Worm (Caenorhabditis elegans) whole organism, late embryonic: Measurements from ENCODE around the gene nas-22.
"Not testable (repeated sequence)": the region's sequence is repeated elsewhere in the genome, so short reads cannot be mapped to it uniquely, and the experiment has no call there.

ENCODE experiments used
- F13H6.1 ChIP-seq: sonication (generic microtip); optimal IDR thresholded peaks from 2 replicates; lab custom pipeline; 2016; ENCODE audit warnings: missing genetic modification characterization, missing compliant biosample characterization
- K02D7.2 ChIP-seq: sonication (generic microtip); optimal IDR thresholded peaks from 2 replicates; lab custom pipeline; 2017; ENCODE audit warnings: mild to moderate bottlenecking, missing genetic modification characterization, missing compliant biosample characterization
- T23F11.4 ChIP-seq: fragments of 200-800 bp; sonication (Bioruptor generic); optimal IDR thresholded peaks from 2 replicates; lab custom pipeline; 2018; ENCODE audit warnings: mild to moderate bottlenecking, missing genetic modification characterization, missing compliant biosample characterization
- ama-1 ChIP-seq: fragments of 150-350 bp; optimal IDR thresholded peaks from 2 replicates; lab custom pipeline; 2014
- ceh-45 ChIP-seq: fragments of 200-800 bp; sonication (Bioruptor generic); IDR thresholded peaks from 2 replicates; pipeline ENCODE4 v1.3.6; 2022; ENCODE audit warnings: missing genetic modification reagents, missing genetic modification characterization, missing compliant biosample characterization
- dmd-4 ChIP-seq: sonication (generic microtip); optimal IDR thresholded peaks from 2 replicates; lab custom pipeline; 2016; ENCODE audit warnings: borderline replicate concordance, missing genetic modification characterization, missing compliant biosample characterization
- elt-2 ChIP-seq: sonication (generic microtip); optimal IDR thresholded peaks from 2 replicates; lab custom pipeline; 2016; ENCODE audit warnings: missing genetic modification reagents, missing genetic modification characterization, missing compliant biosample characterization
- fkh-10 ChIP-seq: fragments of 150-350 bp; optimal IDR thresholded peaks from 2 replicates; lab custom pipeline; 2014; ENCODE audit warnings: missing biosample characterization, missing genetic modification reagents, missing genetic modification characterization
- hlh-8 ChIP-seq: sonication (generic microtip); optimal IDR thresholded peaks from 2 replicates; lab custom pipeline; 2016; ENCODE audit warnings: missing genotype, missing genetic modification characterization, missing compliant biosample characterization
- nfya-1 ChIP-seq: sonication (generic microtip); optimal IDR thresholded peaks from 2 replicates; lab custom pipeline; 2017; ENCODE audit warnings: missing genetic modification characterization, mild to moderate bottlenecking, missing compliant biosample characterization, antibody characterized with exemption, moderate library complexity
- nhr-232 ChIP-seq: sonication (generic microtip); optimal IDR thresholded peaks from 2 replicates; lab custom pipeline; 2016; ENCODE audit warnings: missing genetic modification characterization, missing compliant biosample characterization
- pha-4 ChIP-seq: fragments of 150-350 bp; optimal IDR thresholded peaks from 2 replicates; lab custom pipeline; 2018; ENCODE audit warnings: missing biosample characterization, missing genetic modification reagents, missing genetic modification characterization
- sdc-2 ChIP-seq: sonication (generic microtip); optimal IDR thresholded peaks from 2 replicates; lab custom pipeline; 2016; ENCODE audit warnings: missing genotype, missing genetic modification characterization, missing compliant biosample characterization

DNA sequence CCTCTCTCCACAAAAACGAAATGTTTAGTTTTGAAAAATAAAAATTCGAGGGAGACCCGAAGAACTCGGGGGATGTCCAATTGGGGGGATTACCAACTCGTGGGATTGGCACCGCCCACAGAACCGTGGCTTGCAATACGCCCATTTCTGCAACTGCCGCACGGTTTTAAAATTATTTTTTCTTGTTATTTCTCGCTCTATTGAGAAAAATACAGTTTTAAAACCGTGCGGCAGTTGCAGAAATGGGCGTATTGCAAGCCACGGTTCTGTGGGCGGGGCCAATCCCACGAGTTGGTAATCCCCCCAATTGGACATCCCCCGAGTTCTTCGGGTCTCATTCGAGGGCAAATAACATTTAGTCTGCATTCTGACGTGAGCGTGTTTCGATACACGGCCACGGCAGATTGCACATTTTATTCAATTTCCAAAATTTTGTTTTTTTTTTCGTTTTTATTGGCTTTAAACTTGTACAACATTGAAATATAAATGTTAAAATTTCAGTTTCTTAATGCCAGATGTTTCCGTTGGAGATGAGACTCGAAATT lies 30.4 kb downstream of the nas-22 start, which contains the start of the genes C55A6.1 and C55A6.10:
- TF ChIP-seq sdc-2 (tag; lab: Kevin White, UChicago) (peak; percentile 30), dmd-4 (tag; lab: Kevin White, UChicago) (peak; percentile 15), nfya-1 (tag; lab: Kevin White, UChicago) (peak; percentile 73), elt-2 (peak; percentile 36), hlh-8 (peak; percentile 32), F13H6.1 (tag; lab: Kevin White, UChicago) (peak; percentile 70)
- TF ChIP-seq ama-1 (lab: Kevin White, UChicago); pha-4 (tag; lab: Kevin White, UChicago); fkh-10 (GFP tag; lab: Kevin White, UChicago); K02D7.2; ceh-45; T23F11.4 (GFP tag; lab: Kevin White, UChicago); nhr-232 (tag; lab: Kevin White, UChicago): not testable (repeated sequence)
